Fruit fly (Drosophila melanogaster) whole organism, prepupa: Measurements from ENCODE around the gene Or92a.

Experiments used
- Blimp-1 ChIP-seq: fragments of 200-800 bp; sonication (Bioruptor generic); optimal IDR thresholded peaks from 3 replicates; lab custom pipeline; 2017; ENCODE audit warnings: missing biosample characterization, missing genetic modification characterization, mild to moderate bottlenecking, moderate library complexity, missing genetic modification reagents
- CG11762 ChIP-seq: fragments of 200-800 bp; sonication (Bioruptor generic); optimal IDR thresholded peaks from 3 replicates; lab custom pipeline; 2016; ENCODE audit warnings: missing biosample characterization, missing genetic modification characterization; ENCODE audit not compliant: insufficient read depth
- CG15336 ChIP-seq: fragments of 200-800 bp; sonication (Bioruptor generic); IDR thresholded peaks from 2 replicates; pipeline ENCODE4 v1.3.6; 2022; ENCODE audit warnings: missing biosample characterization, missing genetic modification characterization
- CG1621 ChIP-seq: fragments of 200-800 bp; sonication (Bioruptor generic); optimal IDR thresholded peaks from 3 replicates; lab custom pipeline; 2018; ENCODE audit warnings: missing biosample characterization, mild to moderate bottlenecking, missing genetic modification characterization
- CG16779 ChIP-seq: fragments of 200-800 bp; sonication (Bioruptor generic); optimal IDR thresholded peaks from 3 replicates; lab custom pipeline; 2017; ENCODE audit warnings: missing biosample characterization, mild to moderate bottlenecking, missing genetic modification characterization
- CG3032 ChIP-seq: fragments of 200-800 bp; optimal IDR thresholded peaks from 2 replicates; lab custom pipeline; 2019; ENCODE audit warnings: missing biosample characterization, mild to moderate bottlenecking, missing genetic modification characterization, moderate library complexity
- CG32006 ChIP-seq: fragments of 200-800 bp; sonication (Bioruptor generic); optimal IDR thresholded peaks from 3 replicates; lab custom pipeline; 2017; ENCODE audit warnings: missing biosample characterization, mild to moderate bottlenecking, missing genetic modification characterization
- CG3919 ChIP-seq: fragments of 200-800 bp; sonication (Bioruptor generic); optimal IDR thresholded peaks from 3 replicates; lab custom pipeline; 2016; ENCODE audit warnings: missing biosample characterization, missing genetic modification characterization
- CG4318 ChIP-seq: fragments of 200-800 bp; sonication (Bioruptor generic); optimal IDR thresholded peaks from 3 replicates; lab custom pipeline; 2017; ENCODE audit warnings: missing biosample characterization, mild to moderate bottlenecking, missing genetic modification characterization
- CG6163 ChIP-seq: fragments of 200-800 bp; sonication (Bioruptor generic); IDR thresholded peaks from 3 replicates; pipeline ENCODE4 v1.3.6; 2022; ENCODE audit warnings: missing biosample characterization, missing genetic modification characterization
- CG6276 ChIP-seq: fragments of 200-800 bp; sonication (Bioruptor generic); optimal IDR thresholded peaks from 2 replicates; lab custom pipeline; 2017; ENCODE audit warnings: missing biosample characterization, mild to moderate bottlenecking, missing genetic modification characterization
- CG6808 ChIP-seq: fragments of 200-800 bp; sonication (Bioruptor generic); optimal IDR thresholded peaks from 3 replicates; lab custom pipeline; 2017; ENCODE audit warnings: missing biosample characterization, missing genetic modification characterization, mild to moderate bottlenecking, moderate library complexity, missing genetic modification reagents
- CG6854 ChIP-seq: fragments of 200-800 bp; sonication (Bioruptor generic); optimal IDR thresholded peaks from 2 replicates; lab custom pipeline; 2017; ENCODE audit warnings: missing biosample characterization, mild to moderate bottlenecking, missing genetic modification characterization
- CG8319 ChIP-seq: fragments of 200-800 bp; sonication (Bioruptor generic); optimal IDR thresholded peaks from 3 replicates; lab custom pipeline; 2016; ENCODE audit warnings: missing biosample characterization, missing genetic modification characterization
- CG8632 ChIP-seq: fragments of 200-800 bp; sonication (Bioruptor generic); optimal IDR thresholded peaks from 3 replicates; lab custom pipeline; 2016; ENCODE audit warnings: missing biosample characterization, missing genetic modification characterization
- Eip78C ChIP-seq: fragments of 200-800 bp; sonication (Bioruptor generic); peaks from one replicate; lab custom pipeline; 2016; ENCODE audit warnings: missing biosample characterization, missing genetic modification characterization
- Eip93F ChIP-seq: fragments of 200-800 bp; sonication (Bioruptor generic); optimal IDR thresholded peaks from 2 replicates; lab custom pipeline; 2016; ENCODE audit warnings: missing biosample characterization, mild to moderate bottlenecking, missing genetic modification characterization
- Hr39 ChIP-seq: fragments of 200-800 bp; sonication (Bioruptor generic); optimal IDR thresholded peaks from 2 replicates; lab custom pipeline; 2016; ENCODE audit warnings: missing biosample characterization, missing genetic modification characterization
- Met ChIP-seq: fragments of 200-800 bp; sonication (Bioruptor generic); optimal IDR thresholded peaks from 3 replicates; lab custom pipeline; 2016; ENCODE audit warnings: missing biosample characterization, missing genetic modification characterization
- OdsH ChIP-seq: fragments of 200-800 bp; sonication (Bioruptor generic); optimal IDR thresholded peaks from 3 replicates; lab custom pipeline; 2016; ENCODE audit warnings: missing biosample characterization, missing genetic modification characterization
- Sox15 ChIP-seq: fragments of 200-800 bp; sonication (Bioruptor generic); optimal IDR thresholded peaks from 3 replicates; lab custom pipeline; 2016; ENCODE audit warnings: missing biosample characterization, missing genetic modification characterization
- acj6 ChIP-seq: fragments of 200-800 bp; sonication (Bioruptor generic); optimal IDR thresholded peaks from 3 replicates; lab custom pipeline; 2016; ENCODE audit warnings: missing biosample characterization, missing genetic modification characterization
- dsx ChIP-seq: fragments of 200-800 bp; optimal IDR thresholded peaks from 3 replicates; lab custom pipeline; 2019; ENCODE audit warnings: missing biosample characterization, mild to moderate bottlenecking, missing genetic modification characterization, moderate library complexity; ENCODE audit not compliant: poor library complexity, severe bottlenecking
- esn ChIP-seq: fragments of 200-800 bp; sonication (Bioruptor generic); optimal IDR thresholded peaks from 2 replicates; lab custom pipeline; 2016; ENCODE audit warnings: missing biosample characterization, mild to moderate bottlenecking, missing genetic modification characterization, moderate library complexity
- fkh ChIP-seq: fragments of 200-800 bp; sonication (Bioruptor generic); optimal IDR thresholded peaks from 3 replicates; lab custom pipeline; 2017; ENCODE audit warnings: missing biosample characterization, mild to moderate bottlenecking, missing genetic modification characterization, moderate library complexity
- pdm3 ChIP-seq: fragments of 200-800 bp; sonication (Bioruptor generic); optimal IDR thresholded peaks from 3 replicates; lab custom pipeline; 2016; ENCODE audit warnings: missing biosample characterization, missing genetic modification characterization
- spab ChIP-seq: fragments of 200-800 bp; sonication (Bioruptor generic); optimal IDR thresholded peaks from 2 replicates; lab custom pipeline; 2017; ENCODE audit warnings: missing biosample characterization, mild to moderate bottlenecking, missing genetic modification characterization, missing genetic modification reagents
- svp ChIP-seq: fragments of 200-800 bp; sonication (Bioruptor generic); peaks from one replicate; lab custom pipeline; 2016; ENCODE audit warnings: missing biosample characterization, missing genetic modification characterization
- topi ChIP-seq: fragments of 200-800 bp; sonication (Bioruptor generic); optimal IDR thresholded peaks from 3 replicates; lab custom pipeline; 2016; ENCODE audit warnings: missing biosample characterization, missing genetic modification characterization
- vri ChIP-seq: fragments of 200-800 bp; sonication (Bioruptor generic); optimal IDR thresholded peaks from 3 replicates; lab custom pipeline; 2016; ENCODE audit warnings: missing biosample characterization, mild to moderate bottlenecking, missing genetic modification characterization

The Or92a gene

dm6 chr3R:20509377-20509776 lies 4.8 kb downstream of the Or92a start:
- TF ChIP-seq CG3032 (no peak), CG6854 (GFP tag; lab: Kevin White, UChicago) (no peak), Eip78C (GFP tag; lab: Kevin White, UChicago) (peak; percentile 31), dsx (GFP tag; lab: Kevin White, UChicago) (peak; percentile 74), Met (GFP tag; lab: Kevin White, UChicago) (no peak), Sox15 (GFP tag; lab: Kevin White, UChicago) (no peak), Blimp-1 (GFP tag; lab: Kevin White, UChicago) (peak; percentile 16)

dm6 chr3R:20512368-20512767 lies 7.8 kb downstream of the Or92a start, which contains the start of gene MFS9:
Gene MFS9 (minus strand): TSS chr3R:20512468.
- TF ChIP-seq CG4318 (GFP tag; lab: Kevin White, UChicago) (no peak), Eip93F (GFP tag; lab: Kevin White, UChicago) (no peak), pdm3 (GFP tag; lab: Kevin White, UChicago) (no peak), CG15336 (GFP tag; lab: Robert Waterston, UW) (no peak), CG6808 (no peak), CG1621 (tag; lab: Kevin White, UChicago) (no peak), CG11762 (GFP tag; lab: Kevin White, UChicago) (no peak), Eip78C (GFP tag; lab: Kevin White, UChicago) (no peak), CG16779 (no peak), svp (GFP tag; lab: Kevin White, UChicago) (no peak), CG3032 (no peak), CG32006 (no peak), Hr39 (GFP tag; lab: Kevin White, UChicago) (no peak), esn (GFP tag; lab: Kevin White, UChicago) (no peak), CG8319 (GFP tag; lab: Kevin White, UChicago) (no peak)

dm6 chr3R:20534575-20534974 lies 30.0 kb downstream of the Or92a start, which contains the start of the genes MtnE and MtnD:
Gene MtnE (minus strand): TSS chr3R:20534704.
Gene MtnD (plus strand): TSS chr3R:20534962.
- TF ChIP-seq svp (GFP tag; lab: Kevin White, UChicago) = peak; percentile 88
- TF ChIP-seq pdm3 (GFP tag; lab: Kevin White, UChicago) = no peak
- peak; percentile 16 for TF ChIP-seq CG3919
- TF ChIP-seq Eip78C (GFP tag; lab: Kevin White, UChicago) = peak; percentile 69
- peak; percentile 29 for TF ChIP-seq vri (GFP tag; lab: Kevin White, UChicago)
- no peak for TF ChIP-seq Eip93F (GFP tag; lab: Kevin White, UChicago)
- TF ChIP-seq, all 60 proteins: peak for 4

- TF ChIP-seq Hr39 (GFP tag; lab: Kevin White, UChicago) (no peak), CG15336 (GFP tag; lab: Robert Waterston, UW) (0 out of 2 replicates have a peak, but pooled peaks have one; percentile 19), Eip78C (GFP tag; lab: Kevin White, UChicago) (peak; percentile 70), OdsH (no peak), CG1621 (tag; lab: Kevin White, UChicago) (peak; percentile 32), svp (GFP tag; lab: Kevin White, UChicago) (peak; percentile 41), CG6163 (GFP tag; lab: Robert Waterston, UW) (0 out of 3 replicates have a peak, but pooled peaks have one; percentile 8), fkh (GFP tag; lab: Kevin White, UChicago) (peak; percentile 76), esn (GFP tag; lab: Kevin White, UChicago) (peak; percentile 12)
Observed at dm6 chr3R:20542283-20543144, 37.9 kb downstream of the Or92a start.

- TF ChIP-seq CG6808 (no peak), Eip78C (GFP tag; lab: Kevin White, UChicago) (peak; percentile 23)
- TF ChIP-seq, all 60 proteins: peak for 1
Observed at dm6 chr3R:20543220-20543619, 38.6 kb downstream of the Or92a start.

- no peak for TF ChIP-seq CG6276 (GFP tag; lab: Kevin White, UChicago)
- TF ChIP-seq topi = no peak
- no peak for TF ChIP-seq spab (GFP tag; lab: Kevin White, UChicago)
- no peak for TF ChIP-seq acj6 (GFP tag; lab: Kevin White, UChicago)
- TF ChIP-seq svp (GFP tag; lab: Kevin White, UChicago) = peak; percentile 99
- TF ChIP-seq CG11762 (GFP tag; lab: Kevin White, UChicago) = no peak
- no peak for TF ChIP-seq CG8632
- TF ChIP-seq fkh (GFP tag; lab: Kevin White, UChicago) = peak; percentile 15
Observed at dm6 chr3R:20543719-20544118, 39.1 kb downstream of the Or92a start.
